Fruit fly (Drosophila melanogaster): Measurements from ENCODE around the gene CG16727.

CG16727 gene

DNA sequence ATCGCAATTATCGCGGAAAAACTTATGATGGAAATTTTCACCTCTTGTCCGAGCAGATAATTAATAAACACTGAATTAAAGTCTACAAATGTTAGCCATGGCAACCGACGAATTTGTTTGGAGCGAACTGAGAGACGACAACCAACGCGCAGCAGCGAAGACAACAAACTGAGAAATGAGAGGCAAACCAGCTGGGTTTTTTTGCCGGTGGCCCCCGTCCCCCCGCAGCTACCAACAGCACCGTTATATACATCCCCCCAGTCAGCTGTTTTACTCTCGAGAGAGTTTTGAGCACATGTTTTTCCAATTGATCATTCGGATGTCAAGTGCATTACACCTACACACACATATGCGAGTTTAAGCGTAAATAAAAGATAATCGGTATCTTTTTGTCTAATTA is 27.9 kb downstream of the CG16727 start:
- TF ChIP-seq psq (optimal IDR thresholded peaks at IDR 0.05) (no peak), Sin3A (optimal IDR thresholded peaks at IDR 0.05) (no peak), Myc (optimal IDR thresholded peaks at IDR 0.05) (no peak), ttk (optimal IDR thresholded peaks at IDR 0.05) (no peak), insv (optimal IDR thresholded peaks at IDR 0.05) (no peak), h (optimal IDR thresholded peaks at IDR 0.05) (no peak)

dm6 chr3R:19641498-19642065 is 28.4 kb downstream of the CG16727 start:
- TF ChIP-seq h (optimal IDR thresholded peaks at IDR 0.05) (no peak), Sin3A (optimal IDR thresholded peaks at IDR 0.05) (no peak), ttk (optimal IDR thresholded peaks at IDR 0.05) (no peak), psq (optimal IDR thresholded peaks at IDR 0.05) (no peak), Myc (optimal IDR thresholded peaks at IDR 0.05) (no peak), insv (optimal IDR thresholded peaks at IDR 0.05) (no peak)

DNA sequence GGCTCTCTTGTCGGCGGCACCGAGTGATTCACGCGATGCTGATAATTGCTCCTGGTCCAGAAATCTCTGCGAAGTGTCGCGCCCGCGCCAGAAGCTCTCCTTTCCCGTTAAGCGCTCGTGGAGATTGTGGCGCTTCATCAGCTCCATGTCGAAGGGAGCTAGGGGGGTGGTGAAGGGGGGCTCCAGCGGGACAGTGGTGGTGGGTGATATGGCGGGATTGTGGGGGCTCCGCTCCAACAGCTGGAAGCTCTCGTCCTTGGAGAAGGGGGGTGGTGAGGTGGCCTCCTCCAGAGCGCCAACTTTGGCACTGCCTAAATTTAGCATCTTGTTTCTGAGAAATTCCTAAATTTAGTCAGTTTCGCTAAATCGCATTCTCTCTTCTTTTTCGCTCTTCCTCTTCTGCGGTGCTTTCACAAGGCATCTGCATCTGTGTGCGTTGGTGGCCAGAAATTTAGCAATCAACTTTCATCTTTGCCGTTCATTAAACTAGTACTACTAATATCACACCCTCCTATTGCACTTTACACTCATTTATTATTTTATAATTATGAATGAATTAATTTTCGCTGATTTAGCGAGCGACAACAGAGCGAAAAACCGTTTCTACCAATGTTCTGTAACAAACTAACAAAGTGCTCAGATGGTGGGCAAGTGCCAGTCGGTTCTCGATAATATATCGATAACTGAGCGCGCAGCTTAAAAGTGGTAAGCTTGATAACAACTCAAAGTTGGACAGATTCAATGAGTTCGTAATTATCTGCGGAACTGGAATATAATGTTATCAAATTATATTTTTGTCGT is 29.1 kb downstream of the CG16727 start, which contains the start of gene subdued:
TSS of gene subdued (minus strand) at position 631 of the 801 bp plus-strand sequence.
- TF ChIP-seq Myc (optimal IDR thresholded peaks at IDR 0.05) (no peak), psq (optimal IDR thresholded peaks at IDR 0.05) (no peak), h (optimal IDR thresholded peaks at IDR 0.05) (no peak), insv (optimal IDR thresholded peaks at IDR 0.05) (no peak), ttk (optimal IDR thresholded peaks at IDR 0.05) (no peak), Sin3A (optimal IDR thresholded peaks at IDR 0.05) (no peak)

- TF ChIP-seq insv (optimal IDR thresholded peaks at IDR 0.05) (no peak), Myc (optimal IDR thresholded peaks at IDR 0.05) (no peak), Sin3A (optimal IDR thresholded peaks at IDR 0.05) (no peak), h (optimal IDR thresholded peaks at IDR 0.05) (no peak)
Measured at dm6 chr3R:19642893-19643270, 29.7 kb downstream of the CG16727 start.

DNA sequence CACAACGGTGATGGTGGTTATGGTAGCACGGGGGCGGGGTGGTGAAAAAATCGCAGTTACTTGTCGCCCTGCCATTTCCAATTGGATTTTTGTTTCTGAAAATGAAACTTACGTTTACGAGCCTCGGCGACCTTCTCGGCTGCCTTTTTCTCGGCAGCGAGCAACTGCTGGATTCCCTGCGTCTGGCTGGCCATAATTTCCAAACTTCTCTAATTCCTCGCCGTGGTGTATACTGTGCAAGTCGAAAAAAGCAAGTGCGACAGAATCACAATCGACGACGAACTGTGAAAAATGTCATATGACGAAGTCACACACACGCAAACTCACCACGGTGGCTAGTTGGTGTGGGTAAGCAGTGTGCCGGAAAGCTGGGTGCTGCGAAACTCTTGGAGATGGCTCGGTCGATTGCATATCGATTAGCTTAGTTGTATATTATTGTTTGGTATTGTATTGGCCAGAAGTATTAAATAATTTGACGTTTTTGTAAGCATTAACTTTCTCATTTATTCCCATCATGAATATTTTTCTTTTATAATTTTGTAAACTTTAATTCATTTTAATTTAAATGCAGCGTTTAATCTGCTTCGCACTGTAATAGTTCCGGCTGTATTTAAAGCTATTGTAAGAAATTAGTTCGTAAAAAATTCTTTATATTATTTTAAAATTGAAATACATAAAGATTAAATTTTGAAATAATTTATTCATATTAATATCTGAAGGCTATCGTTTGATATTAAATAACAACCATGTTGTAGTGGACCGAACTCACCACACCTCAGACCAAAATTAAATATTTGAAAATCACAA is 31.1 kb downstream of the CG16727 start, which contains the start of gene Vha13:
TSS of gene Vha13 (minus strand) at position 293 of the 807 bp plus-strand sequence.
- TF ChIP-seq ttk (optimal IDR thresholded peaks at IDR 0.05): no peak
- no peak for TF ChIP-seq insv (optimal IDR thresholded peaks at IDR 0.05)
- TF ChIP-seq h (optimal IDR thresholded peaks at IDR 0.05): no peak
- no peak for TF ChIP-seq Myc (optimal IDR thresholded peaks at IDR 0.05)
- TF ChIP-seq psq (optimal IDR thresholded peaks at IDR 0.05): no peak
- no peak for TF ChIP-seq Sin3A (optimal IDR thresholded peaks at IDR 0.05)

- no peak for TF ChIP-seq Sin3A (optimal IDR thresholded peaks at IDR 0.05)
- no peak for TF ChIP-seq Myc (optimal IDR thresholded peaks at IDR 0.05)
- no peak for TF ChIP-seq psq (optimal IDR thresholded peaks at IDR 0.05)
- no peak for TF ChIP-seq h (optimal IDR thresholded peaks at IDR 0.05)
- TF ChIP-seq ttk (optimal IDR thresholded peaks at IDR 0.05): no peak
- TF ChIP-seq insv (optimal IDR thresholded peaks at IDR 0.05): no peak
Measured at dm6 chr3R:19644901-19645204, 31.7 kb downstream of the CG16727 start, which contains the start of gene Nup58. Nup58 (plus strand) TSS chr3R:19645026.

dm6 chr3R:19648289-19648916 is 35.2 kb downstream of the CG16727 start, which contains the start of the genes CG6195 and CG31220:
CG6195 (minus strand) TSS chr3R:19648410.
CG31220 (plus strand) TSS chr3R:19648487.
- TF ChIP-seq Myc (optimal IDR thresholded peaks at IDR 0.05) (no peak), h (optimal IDR thresholded peaks at IDR 0.05) (no peak), insv (optimal IDR thresholded peaks at IDR 0.05) (no peak), ttk (optimal IDR thresholded peaks at IDR 0.05) (no peak), psq (optimal IDR thresholded peaks at IDR 0.05) (no peak), Sin3A (optimal IDR thresholded peaks at IDR 0.05) (no peak)

DNA sequence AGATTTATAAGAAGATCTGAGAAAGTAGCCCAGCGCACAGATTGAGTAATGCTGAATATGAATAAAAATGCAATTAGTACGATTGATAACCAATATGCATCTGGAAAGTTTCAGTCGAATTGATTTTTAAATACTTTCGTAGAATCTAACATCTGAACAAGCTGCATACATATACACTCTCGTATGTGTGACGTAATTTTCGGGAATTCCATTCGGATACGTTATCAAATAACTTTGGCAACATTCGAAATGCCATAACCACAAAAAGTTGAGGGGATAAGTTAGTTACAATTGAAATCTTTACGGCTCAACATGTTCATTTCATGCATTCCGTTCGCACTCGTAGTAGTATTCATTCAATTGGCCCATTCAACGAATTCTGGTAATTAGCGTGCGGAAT is 37.5 kb downstream of the CG16727 start, which contains the start of gene CG31219:
TSS of gene CG31219 (plus strand) at position 301 of the 400 bp plus-strand sequence.
- TF ChIP-seq h (optimal IDR thresholded peaks at IDR 0.05) (no peak), psq (optimal IDR thresholded peaks at IDR 0.05) (no peak), ttk (optimal IDR thresholded peaks at IDR 0.05) (no peak), Myc (optimal IDR thresholded peaks at IDR 0.05) (no peak), insv (optimal IDR thresholded peaks at IDR 0.05) (no peak), Sin3A (optimal IDR thresholded peaks at IDR 0.05) (no peak)

DNA sequence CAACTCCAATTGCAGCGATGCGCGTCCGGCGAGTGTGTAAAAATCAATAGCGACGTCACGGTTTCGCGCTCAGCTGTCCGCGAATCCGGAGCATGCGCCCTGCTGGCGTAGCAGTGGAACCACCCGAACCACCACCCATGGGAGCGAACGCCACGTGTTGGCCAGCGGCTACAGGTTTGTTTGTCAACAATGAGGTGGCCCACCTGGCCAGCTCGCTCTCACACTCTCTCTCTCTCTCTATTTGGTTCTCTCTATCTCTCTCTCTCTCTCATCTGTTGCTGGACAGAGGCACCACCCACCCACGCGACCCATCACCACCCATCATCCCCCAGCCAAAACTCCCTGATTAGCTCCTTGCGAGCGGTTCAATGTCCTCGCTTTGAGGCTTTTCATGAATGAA is 43.3 kb downstream of the CG16727 start:
- TF ChIP-seq Sin3A (optimal IDR thresholded peaks at IDR 0.05) (no peak), psq (optimal IDR thresholded peaks at IDR 0.05) (no peak), h (optimal IDR thresholded peaks at IDR 0.05) (no peak), Myc (optimal IDR thresholded peaks at IDR 0.05) (no peak), ttk (optimal IDR thresholded peaks at IDR 0.05) (no peak), insv (optimal IDR thresholded peaks at IDR 0.05) (no peak)

DNA sequence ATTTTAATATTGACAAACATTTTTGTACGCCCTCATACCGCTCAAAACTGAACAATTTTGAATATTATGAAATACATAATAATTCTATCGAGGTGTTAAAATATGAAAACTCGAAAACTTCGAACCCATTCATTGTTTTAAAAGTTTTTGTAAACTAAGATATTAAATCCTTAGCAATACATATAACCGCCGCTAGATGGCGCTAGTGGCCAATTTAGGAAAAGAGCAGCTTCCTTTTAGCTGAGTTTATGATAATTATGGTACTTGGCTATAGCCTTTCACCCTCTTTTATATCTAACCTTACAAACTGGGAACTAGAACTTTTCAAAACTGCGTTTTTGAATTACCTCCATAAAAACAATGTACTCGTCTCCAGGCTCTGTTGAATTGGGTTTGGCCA is 44.1 kb downstream of the CG16727 start:
- TF ChIP-seq Sin3A (optimal IDR thresholded peaks at IDR 0.05): no peak

DNA sequence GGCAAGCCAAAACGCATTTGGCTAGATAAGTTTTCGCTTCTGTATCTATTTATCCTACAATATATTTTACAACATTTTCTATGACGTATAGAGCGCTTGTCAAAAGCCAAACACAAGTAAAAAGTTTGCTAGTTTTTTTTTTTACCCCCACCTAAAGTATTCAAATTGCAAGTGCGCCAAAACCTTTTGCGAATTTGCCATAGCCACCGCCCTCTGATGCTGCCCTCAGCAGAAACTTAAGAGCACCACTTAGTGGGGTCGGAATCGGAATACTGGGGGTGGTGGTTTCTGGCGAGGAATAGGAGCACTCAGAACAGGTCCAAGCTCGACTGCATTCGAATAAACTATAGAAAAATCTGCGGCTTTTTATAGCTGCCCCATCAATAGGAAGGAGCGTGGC is 44.6 kb downstream of the CG16727 start, which contains the start of gene CG6184:
TSS of gene CG6184 (minus strand) at position 101 of the 400 bp plus-strand sequence.
- no peak for TF ChIP-seq h (optimal IDR thresholded peaks at IDR 0.05)

- TF ChIP-seq h (optimal IDR thresholded peaks at IDR 0.05) (no peak), Sin3A (optimal IDR thresholded peaks at IDR 0.05) (no peak), psq (optimal IDR thresholded peaks at IDR 0.05) (no peak), Myc (optimal IDR thresholded peaks at IDR 0.05) (no peak), ttk (optimal IDR thresholded peaks at IDR 0.05) (no peak), insv (optimal IDR thresholded peaks at IDR 0.05) (no peak)
Measured at dm6 chr3R:19659448-19659847, 46.3 kb downstream of the CG16727 start, which contains the start of gene ort. ort (plus strand) TSS chr3R:19659748.
